Fruit fly (Drosophila melanogaster): ENCODE data around the gene CG42724.

CG42724 gene

dm6 chr3R:6350755-6351154, 17.3 kb downstream of the CG42724 start, which contains the start of gene Pak (continued):
- peak; percentile 57 for TF ChIP-seq CG30020 (tag; optimal IDR thresholded peaks at IDR 0.05)
- no peak for TF ChIP-seq CG6854 (GFP tag; optimal IDR thresholded peaks at IDR 0.05)
- peak; percentile 62 for TF ChIP-seq CG12659 (GFP tag; optimal IDR thresholded peaks at IDR 0.05)
- TF ChIP-seq Opbp (GFP tag; IDR thresholded peaks at IDR 0.05; ENCODE audit: partially characterized antibody) = peak; percentile 96
- no peak for TF ChIP-seq Chrac-16 (GFP tag; optimal IDR thresholded peaks at IDR 0.05)
- no peak for TF ChIP-seq H15 (GFP tag; IDR thresholded peaks at IDR 0.05)
- TF ChIP-seq Usf (GFP tag; optimal IDR thresholded peaks at IDR 0.05) = no peak
- no peak for TF ChIP-seq CG6813 (GFP tag; optimal IDR thresholded peaks at IDR 0.05)
- peak; percentile 86 for TF ChIP-seq CG34224 (GFP tag; IDR thresholded peaks at IDR 0.05; ENCODE audit: partially characterized antibody)
- no peak for TF ChIP-seq ap (GFP tag; IDR thresholded peaks at IDR 0.05)
- no peak for TF ChIP-seq CG12744 (GFP tag; optimal IDR thresholded peaks at IDR 0.05)
- TF ChIP-seq pum (GFP tag; optimal IDR thresholded peaks at IDR 0.05) = no peak
- TF ChIP-seq CG6272 (GFP tag; IDR thresholded peaks at IDR 0.05) = no peak
- TF ChIP-seq zfh2 (GFP tag; optimal IDR thresholded peaks at IDR 0.05) = peak; percentile 7
- peak; percentile 45; the same call in 1 of the 2 replicates for TF ChIP-seq CG31441 (GFP tag; IDR thresholded peaks at IDR 0.05)
- no peak for TF ChIP-seq sens-2 (GFP tag; IDR thresholded peaks at IDR 0.05)
- TF ChIP-seq ems (GFP tag; optimal IDR thresholded peaks at IDR 0.05) = no peak
- TF ChIP-seq aop (GFP tag; IDR thresholded peaks at IDR 0.05) = no peak
- TF ChIP-seq pho (GFP tag; optimal IDR thresholded peaks at IDR 0.05) = no peak
- no peak for TF ChIP-seq Tbp (GFP tag; optimal IDR thresholded peaks at IDR 0.05)
- no peak for TF ChIP-seq TFAM (GFP tag; optimal IDR thresholded peaks at IDR 0.05)
- TF ChIP-seq CG4282 (GFP tag; optimal IDR thresholded peaks at IDR 0.05) = no peak
- no peak for TF ChIP-seq Hr39 (optimal IDR thresholded peaks at IDR 0.05)
- TF ChIP-seq C15 (GFP tag; IDR thresholded peaks at IDR 0.05) = no peak
- TF ChIP-seq Gsc (GFP tag; IDR thresholded peaks at IDR 0.05) = no peak
- TF ChIP-seq da (GFP tag; optimal IDR thresholded peaks at IDR 0.05) = peak; percentile 11
- no peak for TF ChIP-seq CG10147 (GFP tag; optimal IDR thresholded peaks at IDR 0.05)
- TF ChIP-seq D19A (tag; optimal IDR thresholded peaks at IDR 0.05) = no peak
- TF ChIP-seq z (GFP tag; IDR thresholded peaks at IDR 0.05) = no peak
- peak; percentile 86 for TF ChIP-seq CG14860 (GFP tag; IDR thresholded peaks at IDR 0.05; ENCODE audit: partially characterized antibody)
- TF ChIP-seq Jarid2 (GFP tag; optimal IDR thresholded peaks at IDR 0.05) = no peak
- TF ChIP-seq CG9437 (GFP tag; optimal IDR thresholded peaks at IDR 0.05) = no peak
- no peak for TF ChIP-seq cwo (GFP tag; optimal IDR thresholded peaks at IDR 0.05)
- no peak for TF ChIP-seq lola (GFP tag; optimal IDR thresholded peaks at IDR 0.05)
- no peak for TF ChIP-seq bigmax (GFP tag; optimal IDR thresholded peaks at IDR 0.05)
- no peak for TF ChIP-seq CG17802 (tag; optimal IDR thresholded peaks at IDR 0.05)
- no peak for TF ChIP-seq CG10543 (GFP tag; optimal IDR thresholded peaks at IDR 0.05)
- no peak for TF ChIP-seq sqz (GFP tag; optimal IDR thresholded peaks at IDR 0.05)
- no peak for TF ChIP-seq fu2 (GFP tag; optimal IDR thresholded peaks at IDR 0.05)
- TF ChIP-seq NFAT (GFP tag; IDR thresholded peaks at IDR 0.05) = no peak
- TF ChIP-seq jumu (GFP tag; optimal IDR thresholded peaks at IDR 0.05) = peak; percentile 1
- TF ChIP-seq dimm (GFP tag; IDR thresholded peaks at IDR 0.05) = no peak
- peak; percentile 41 for TF ChIP-seq Nf-YC (tag; optimal IDR thresholded peaks at IDR 0.05)
- TF ChIP-seq Hr3 (GFP tag; optimal IDR thresholded peaks at IDR 0.05) = no peak
- TF ChIP-seq ato (GFP tag; IDR thresholded peaks at IDR 0.05; ENCODE audit: partially characterized antibody) = peak; percentile 93
- TF ChIP-seq Oaz (GFP tag; IDR thresholded peaks at IDR 0.05) = no peak
- TF ChIP-seq Doc2 (GFP tag; IDR thresholded peaks at IDR 0.05) = no peak
- TF ChIP-seq CG8944 (GFP tag; optimal IDR thresholded peaks at IDR 0.05) = no peak
- no peak for TF ChIP-seq dmrt11E (tag; optimal IDR thresholded peaks at IDR 0.05)
- no peak for TF ChIP-seq tgo (GFP tag; IDR thresholded peaks at IDR 0.05)
- TF ChIP-seq Spps (tag; optimal IDR thresholded peaks at IDR 0.05) = no peak
- TF ChIP-seq CG3281 (GFP tag; optimal IDR thresholded peaks at IDR 0.05) = no peak
- TF ChIP-seq Mad (GFP tag; optimal IDR thresholded peaks at IDR 0.05) = no peak
